Worm (Caenorhabditis elegans) whole organism, L4 larva: Measurements from ENCODE around the gene mib-1.

ENCODE experiments used
- ZK337.2 ChIP-seq: fragments of 200-800 bp; sonication (Bioruptor generic); IDR thresholded peaks from 2 replicates; pipeline ENCODE4 v1.3.6; 2022; ENCODE audit warnings: missing genetic modification reagents, missing genetic modification characterization, missing compliant biosample characterization
- ZK546.5 ChIP-seq, 2 experiments: sonication (generic microtip); optimal IDR thresholded peaks; 2 replicates each; lab custom pipeline; 2017; ENCODE audit warnings: missing biosample characterization in 2 of 2, missing genetic modification characterization in 2 of 2
- ama-1 ChIP-seq: fragments of 150-350 bp; optimal IDR thresholded peaks from 2 replicates; lab custom pipeline; 2014; ENCODE audit warnings: inconsistent platforms, mixed read lengths
- ceh-44 ChIP-seq: fragments of 200-800 bp; sonication (Bioruptor generic); IDR thresholded peaks from 2 replicates; pipeline ENCODE4 v1.3.6; 2022; ENCODE audit warnings: missing genetic modification reagents, missing genetic modification characterization, missing compliant biosample characterization
- fos-1 ChIP-seq: fragments of 150-350 bp; optimal IDR thresholded peaks from 2 replicates; lab custom pipeline; 2014; ENCODE audit warnings: missing biosample characterization, missing genetic modification characterization
- gei-8 ChIP-seq: fragments of 200-800 bp; sonication (Bioruptor generic); optimal IDR thresholded peaks from 2 replicates; lab custom pipeline; 2018; ENCODE audit warnings: mild to moderate bottlenecking, missing genetic modification characterization, missing compliant biosample characterization
- hlh-11 ChIP-seq: fragments of 200-800 bp; sonication (Bioruptor generic); optimal IDR thresholded peaks from 2 replicates; lab custom pipeline; 2018; ENCODE audit warnings: mild to moderate bottlenecking, missing genetic modification characterization, missing compliant biosample characterization
- lin-15B ChIP-seq: fragments of 150-350 bp; sonication (generic microtip); optimal IDR thresholded peaks from 3 replicates; lab custom pipeline; 2014; ENCODE audit warnings: missing biosample characterization, missing genetic modification characterization
- lir-3 ChIP-seq: sonication (generic microtip); optimal IDR thresholded peaks from 2 replicates; lab custom pipeline; 2016; ENCODE audit warnings: mild to moderate bottlenecking, missing genetic modification characterization, missing compliant biosample characterization
- nhr-102 ChIP-seq: sonication (generic microtip); optimal IDR thresholded peaks from 2 replicates; lab custom pipeline; 2016; ENCODE audit warnings: mild to moderate bottlenecking, missing genetic modification characterization, moderate library complexity, missing compliant biosample characterization
- zag-1 ChIP-seq: fragments of 150-350 bp; optimal IDR thresholded peaks from 2 replicates; lab custom pipeline; 2014; ENCODE audit warnings: missing biosample characterization, missing genetic modification characterization
- ztf-11 ChIP-seq: fragments of 150-350 bp; optimal IDR thresholded peaks from 2 replicates; lab custom pipeline; 2014; ENCODE audit warnings: missing biosample characterization, missing genetic modification characterization

DNA sequence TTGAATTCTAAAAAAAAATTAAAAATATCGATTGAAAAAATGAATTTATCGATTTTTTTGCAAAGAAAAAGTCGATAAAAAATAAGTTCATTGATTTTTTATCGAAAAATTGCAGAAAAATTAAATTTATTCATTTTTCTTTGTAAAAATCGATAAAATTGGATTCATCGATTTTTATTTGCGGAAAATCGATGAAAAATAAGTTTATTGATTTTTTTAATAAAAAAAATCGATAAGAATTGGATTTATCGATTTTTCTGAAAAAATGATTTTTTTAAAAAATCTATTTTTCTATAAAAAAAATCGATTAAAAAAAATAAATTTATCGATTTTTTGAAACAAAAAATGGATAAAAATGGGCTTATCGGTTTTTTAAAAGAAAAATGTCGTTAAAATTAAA, 10.5 kb downstream of the mib-1 start:
- TF ChIP-seq hlh-11 (tag; lab: Kevin White, UChicago) (no peak), ceh-44 (GFP tag; lab: Robert Waterston, UW) (no peak), fos-1 (tag; lab: Kevin White, UChicago) (no peak), ztf-11 (tag; lab: Kevin White, UChicago) (no peak), ZK546.5 (tag; optimal IDR thresholded peaks at IDR 0.05; lab: Kevin White, UChicago) (no peak), ama-1 (lab: Kevin White, UChicago) (no peak), nhr-102 (no peak), lir-3 (tag; lab: Kevin White, UChicago) (no peak), lin-15B (tag; lab: Kevin White, UChicago) (no peak), gei-8 (no peak), ZK337.2 (GFP tag; lab: Robert Waterston, UW) (no peak), zag-1 (tag; lab: Kevin White, UChicago) (no peak)
